Worm (Caenorhabditis elegans) whole organism, L4 larva: ENCODE measurements around the gene sra-9.
A peak's percentile ranks its signal among the peaks of the same experiment; 100 is the strongest.

Source experiments
- F26F4.8 ChIP-seq: fragments of 200-800 bp; sonication (Bioruptor generic); conservative IDR thresholded peaks from 2 replicates; pipeline ENCODE4 v1.3.6; 2022; ENCODE audit warnings: missing genetic modification characterization, missing compliant biosample characterization
- F44E2.7 ChIP-seq: fragments of 200-800 bp; sonication (Bioruptor generic); IDR thresholded peaks from 2 replicates; pipeline ENCODE4 v2.1.2; 2022; ENCODE audit warnings: missing genetic modification characterization, missing compliant biosample characterization
- R02D3.7 ChIP-seq: fragments of 150-350 bp; sonication (generic microtip); optimal IDR thresholded peaks from 3 replicates; lab custom pipeline; 2014; ENCODE audit warnings: missing biosample characterization, missing genetic modification characterization
- T20F7.1 ChIP-seq: fragments of 200-800 bp; sonication (Bioruptor generic); optimal IDR thresholded peaks from 2 replicates; lab custom pipeline; 2018; ENCODE audit warnings: mild to moderate bottlenecking, missing genetic modification characterization, missing compliant biosample characterization
- Y75B8A.6 ChIP-seq: fragments of 200-800 bp; sonication (Bioruptor generic); IDR thresholded peaks from 2 replicates; pipeline ENCODE4 v1.3.6; 2022; ENCODE audit warnings: missing genetic modification reagents, missing genetic modification characterization, missing compliant biosample characterization
- ZK546.5 ChIP-seq, 2 experiments: sonication (generic microtip); optimal IDR thresholded peaks; 2 replicates each; lab custom pipeline; 2017; ENCODE audit warnings: missing biosample characterization in 2 of 2, missing genetic modification characterization in 2 of 2
- aha-1 ChIP-seq: fragments of 150-350 bp; peaks from one replicate; lab custom pipeline; 2014; ENCODE audit warnings: missing biosample characterization, missing genetic modification characterization
- aly-2 ChIP-seq: sonication (generic microtip); optimal IDR thresholded peaks from 2 replicates; lab custom pipeline; 2018; ENCODE audit warnings: missing biosample characterization, missing genetic modification characterization
- arid-1 ChIP-seq: fragments of 200-800 bp; sonication (Bioruptor generic); conservative IDR thresholded peaks from 2 replicates; pipeline ENCODE4 v1.3.6; 2022; ENCODE audit warnings: missing genetic modification reagents, missing genetic modification characterization, missing compliant biosample characterization
- ceh-20 ChIP-seq: fragments of 200-800 bp; sonication (Bioruptor generic); IDR thresholded peaks from 2 replicates; pipeline ENCODE4 v1.3.6; 2022; ENCODE audit warnings: missing genetic modification reagents, missing genetic modification characterization, missing compliant biosample characterization
- ceh-32 ChIP-seq: sonication (generic microtip); optimal IDR thresholded peaks from 2 replicates; lab custom pipeline; 2016; ENCODE audit warnings: mild to moderate bottlenecking, missing genetic modification characterization, missing compliant biosample characterization; ENCODE audit not compliant: poor library complexity
- ceh-44 ChIP-seq: fragments of 200-800 bp; sonication (Bioruptor generic); IDR thresholded peaks from 2 replicates; pipeline ENCODE4 v1.3.6; 2022; ENCODE audit warnings: missing genetic modification reagents, missing genetic modification characterization, missing compliant biosample characterization
- ceh-62 ChIP-seq: sonication (generic microtip); optimal IDR thresholded peaks from 2 replicates; lab custom pipeline; 2017; ENCODE audit warnings: missing biosample characterization, missing genetic modification characterization
- ceh-82 ChIP-seq: sonication (generic microtip); optimal IDR thresholded peaks from 2 replicates; lab custom pipeline; 2017; ENCODE audit warnings: missing biosample characterization, missing genetic modification characterization
- cey-2 ChIP-seq: sonication (generic microtip); optimal IDR thresholded peaks from 3 replicates; lab custom pipeline; 2017; ENCODE audit warnings: missing genetic modification characterization, mild to moderate bottlenecking, missing compliant biosample characterization, antibody characterized with exemption, borderline replicate concordance; ENCODE audit not compliant: insufficient read depth
- dpl-1 ChIP-seq: fragments of 150-350 bp; optimal IDR thresholded peaks from 2 replicates; lab custom pipeline; 2014; ENCODE audit warnings: missing biosample characterization, missing genetic modification reagents, missing genetic modification characterization
- duxl-1 ChIP-seq: sonication (generic microtip); optimal IDR thresholded peaks from 2 replicates; lab custom pipeline; 2016; ENCODE audit warnings: mild to moderate bottlenecking, missing genetic modification characterization, moderate library complexity, missing compliant biosample characterization; ENCODE audit not compliant: poor library complexity
- egl-27 ChIP-seq: sonication (generic microtip); optimal IDR thresholded peaks from 3 replicates; lab custom pipeline; 2017; ENCODE audit warnings: missing biosample characterization, missing genetic modification reagents, missing genetic modification characterization
- egl-43 ChIP-seq: fragments of 200-800 bp; sonication (Bioruptor generic); IDR thresholded peaks from 2 replicates; pipeline ENCODE4 v1.3.6; 2022; ENCODE audit warnings: missing genetic modification reagents, missing genetic modification characterization, missing compliant biosample characterization
- fkh-10 ChIP-seq: fragments of 150-350 bp; optimal IDR thresholded peaks from 2 replicates; lab custom pipeline; 2014; ENCODE audit warnings: missing biosample characterization, missing genetic modification reagents, missing genetic modification characterization
- hlh-30 ChIP-seq: sonication (generic microtip); optimal IDR thresholded peaks from 2 replicates; lab custom pipeline; 2017; ENCODE audit warnings: antibody characterized with exemption, mild to moderate bottlenecking, missing genetic modification characterization, missing compliant biosample characterization; ENCODE audit not compliant: insufficient read depth
- lim-7 ChIP-seq: fragments of 200-800 bp; sonication (Bioruptor generic); IDR thresholded peaks from 2 replicates; pipeline ENCODE4 v1.3.6; 2022; ENCODE audit warnings: missing genetic modification characterization, missing compliant biosample characterization
- lin-29 ChIP-seq: fragments of 200-800 bp; sonication (Bioruptor generic); IDR thresholded peaks from 2 replicates; pipeline ENCODE4 v1.3.6; 2022; ENCODE audit warnings: missing genetic modification reagents, missing genetic modification characterization, missing compliant biosample characterization
- lin-39 ChIP-seq: fragments of 150-350 bp; optimal IDR thresholded peaks from 2 replicates; lab custom pipeline; 2014; ENCODE audit warnings: missing biosample characterization, missing genetic modification reagents, missing genetic modification characterization
- lir-3 ChIP-seq: sonication (generic microtip); optimal IDR thresholded peaks from 2 replicates; lab custom pipeline; 2016; ENCODE audit warnings: mild to moderate bottlenecking, missing genetic modification characterization, missing compliant biosample characterization
- lsy-2 ChIP-seq, 2 experiments: fragments of 150-350 bp in 1 of 2; sonication (generic microtip) in 1 of 2; optimal IDR thresholded peaks; 2 replicates each; lab custom pipeline; 2014 to 2017; ENCODE audit warnings: missing biosample characterization in 2 of 2, missing genetic modification characterization in 2 of 2
- madf-5 ChIP-seq, 2 experiments: fragments of 200-800 bp; sonication (Bioruptor generic); IDR thresholded peaks; 2 replicates each; pipeline ENCODE4 v1.3.6; 2022; ENCODE audit warnings: missing compliant biosample characterization in 2 of 2, missing genetic modification characterization in 2 of 2
- mdl-1 ChIP-seq, 2 experiments: fragments of 150-350 bp in 1 of 2; sonication (generic microtip) in 1 of 2; optimal IDR thresholded peaks; 2 replicates each; lab custom pipeline; 2014 to 2017; ENCODE audit warnings: missing biosample characterization in 2 of 2, missing genetic modification characterization in 2 of 2
- mep-1 ChIP-seq: fragments of 150-350 bp; sonication (generic microtip); optimal IDR thresholded peaks from 3 replicates; lab custom pipeline; 2014; ENCODE audit warnings: missing biosample characterization, missing genetic modification characterization
- mes-2 ChIP-seq: sonication (generic microtip); optimal IDR thresholded peaks from 2 replicates; lab custom pipeline; 2016; ENCODE audit warnings: missing genotype, mild to moderate bottlenecking, missing genetic modification characterization, missing compliant biosample characterization; ENCODE audit not compliant: poor library complexity, severe bottlenecking
- mxl-2 ChIP-seq: fragments of 200-800 bp; sonication (Bioruptor generic); conservative IDR thresholded peaks from 2 replicates; pipeline ENCODE4 v1.3.6; 2022; ENCODE audit warnings: missing genetic modification reagents, missing genetic modification characterization, missing compliant biosample characterization
- mxl-3 ChIP-seq: fragments of 200-800 bp; sonication (Bioruptor generic); optimal IDR thresholded peaks from 2 replicates; lab custom pipeline; 2018; ENCODE audit warnings: mild to moderate bottlenecking, missing genetic modification characterization, missing compliant biosample characterization
- nhr-102 ChIP-seq: sonication (generic microtip); optimal IDR thresholded peaks from 2 replicates; lab custom pipeline; 2016; ENCODE audit warnings: mild to moderate bottlenecking, missing genetic modification characterization, moderate library complexity, missing compliant biosample characterization
- nhr-25 ChIP-seq: sonication (generic microtip); optimal IDR thresholded peaks from 2 replicates; lab custom pipeline; 2017; ENCODE audit warnings: missing genetic modification characterization, mild to moderate bottlenecking, missing compliant biosample characterization, antibody characterized with exemption, moderate library complexity, borderline replicate concordance; ENCODE audit not compliant: insufficient read depth
- nhr-77 ChIP-seq: fragments of 150-350 bp; optimal IDR thresholded peaks from 2 replicates; lab custom pipeline; 2014; ENCODE audit warnings: missing biosample characterization, missing genetic modification characterization
- sdz-12 ChIP-seq: fragments of 200-800 bp; sonication (Bioruptor generic); optimal IDR thresholded peaks from 2 replicates; lab custom pipeline; 2018; ENCODE audit warnings: mild to moderate bottlenecking, missing genetic modification characterization, missing compliant biosample characterization
- skn-1 ChIP-seq: fragments of 150-350 bp; optimal IDR thresholded peaks from 2 replicates; lab custom pipeline; 2014; ENCODE audit warnings: missing biosample characterization, missing genetic modification characterization
- tra-1 ChIP-seq: fragments of 200-800 bp; sonication (Bioruptor generic); IDR thresholded peaks from 2 replicates; pipeline ENCODE4 v1.3.6; 2022; ENCODE audit warnings: missing genetic modification reagents, missing genetic modification characterization, missing compliant biosample characterization
- unc-62 ChIP-seq, 3 experiments: fragments of 150-350 bp in 1 of 3; sonication (generic microtip); optimal IDR thresholded peaks in 2 of 3; peaks in 1 of 3; 1 replicate in 1 of 3; 2 replicates in 2 of 3; lab custom pipeline; 2014 to 2017; ENCODE audit warnings: missing biosample characterization in 3 of 3, missing genetic modification characterization in 3 of 3, missing genetic modification reagents in 3 of 3, missing genotype in 1 of 3
- zip-11 ChIP-seq: fragments of 200-800 bp; sonication (Bioruptor generic); IDR thresholded peaks from 2 replicates; pipeline ENCODE4 v1.3.6; 2022; ENCODE audit warnings: missing genetic modification characterization, missing compliant biosample characterization
- zip-2 ChIP-seq: fragments of 150-350 bp; optimal IDR thresholded peaks from 2 replicates; lab custom pipeline; 2014; ENCODE audit warnings: missing biosample characterization, missing genetic modification characterization

Gene sra-9

ce11 chrII:9544386-9544785, 12.3 kb downstream of the sra-9 start, which contains the start of gene sra-7:
Gene sra-7, plus strand, starts transcription at chrII:9544686.
- TF ChIP-seq lim-7 (GFP tag; lab: Robert Waterston, UW), result no peak
- no peak for TF ChIP-seq ceh-32 (tag; lab: Kevin White, UChicago)
- TF ChIP-seq aha-1 (tag; lab: Kevin White, UChicago), result peak; percentile 8

- TF ChIP-seq duxl-1 (tag; lab: Kevin White, UChicago) (no peak), ceh-82 (tag; lab: Kevin White, UChicago) (no peak), lir-3 (tag; lab: Kevin White, UChicago) (no peak), ceh-44 (GFP tag; lab: Robert Waterston, UW) (no peak), lsy-2 (tag; optimal IDR thresholded peaks at IDR 0.05; lab: Kevin White, UChicago) (no peak), mxl-3 (no peak), mep-1 (tag; lab: Kevin White, UChicago) (no peak), skn-1 (tag; lab: Kevin White, UChicago) (no peak), fkh-10 (no peak), dpl-1 (GFP tag; lab: Kevin White, UChicago) (no peak), lin-29 (no peak), ZK546.5 (tag; optimal IDR thresholded peaks at IDR 0.05; lab: Kevin White, UChicago) (no peak), zip-2 (tag; lab: Kevin White, UChicago) (no peak), Y75B8A.6 (GFP tag; lab: Robert Waterston, UW) (no peak), arid-1 (GFP tag; lab: Robert Waterston, UW) (no peak)
These were observed 18.6 kb downstream of the sra-9 start, which contains the start of gene sra-6 for ce11 chrII:9550718-9551117. Gene sra-6, minus strand, starts transcription at chrII:9550818.

- TF ChIP-seq F26F4.8 (GFP tag; lab: Robert Waterston, UW) (no peak), lin-39 (tag; lab: Kevin White, UChicago) (no peak), aly-2 (tag; lab: Kevin White, UChicago) (no peak)
These were observed 19.4 kb downstream of the sra-9 start, which contains the start of gene F35H8.12 for ce11 chrII:9551536-9551935. Gene F35H8.12, plus strand, starts transcription at chrII:9551836.

ce11 chrII:9553179-9553578, 21.1 kb downstream of the sra-9 start, which contains the start of gene F35H8.1:
Gene F35H8.1, minus strand, starts transcription at chrII:9553279.
- peak in 1 of 2 experiments; percentile 12 for TF ChIP-seq unc-62 (GFP tag; optimal IDR thresholded peaks at IDR 0.05 in 1 of 2; lab: Kevin White, UChicago)
- TF ChIP-seq unc-62 (tag; optimal IDR thresholded peaks at IDR 0.05; lab: Kevin White, UChicago), result no peak
- TF ChIP-seq ceh-82 (tag; lab: Kevin White, UChicago), result no peak
- no peak for TF ChIP-seq aly-2 (tag; lab: Kevin White, UChicago)
- no peak for TF ChIP-seq zip-11 (GFP tag; lab: Robert Waterston, UW)
- no peak for TF ChIP-seq madf-5 (GFP tag; IDR thresholded peaks at IDR 0.05; lab: Robert Waterston, UW)
- TF ChIP-seq nhr-77 (tag; lab: Kevin White, UChicago), result no peak
- TF ChIP-seq, all 104 proteins: peak for 1

- TF ChIP-seq mxl-3 (no peak), mdl-1 (tag; optimal IDR thresholded peaks at IDR 0.05; lab: Kevin White, UChicago) (peak in 1 of 2 experiments; percentile 40), tra-1 (GFP tag; lab: Robert Waterston, UW) (no peak), egl-27 (no peak), mes-2 (no peak), ceh-62 (tag; lab: Kevin White, UChicago) (no peak), nhr-25 (tag; lab: Kevin White, UChicago) (no peak), duxl-1 (tag; lab: Kevin White, UChicago) (no peak), ceh-20 (GFP tag; lab: Robert Waterston, UW) (no peak), hlh-30 (tag; lab: Kevin White, UChicago) (peak; percentile 67), sdz-12 (GFP tag; lab: Kevin White, UChicago) (no peak), mxl-2 (GFP tag; lab: Robert Waterston, UW) (no peak), aly-2 (tag; lab: Kevin White, UChicago) (no peak), nhr-102 (tag; lab: Kevin White, UChicago) (no peak), T20F7.1 (GFP tag; lab: Kevin White, UChicago) (no peak), R02D3.7 (no peak), egl-43 (no peak), F44E2.7 (GFP tag; lab: Robert Waterston, UW) (no peak), cey-2 (tag; lab: Kevin White, UChicago) (no peak), aha-1 (tag; lab: Kevin White, UChicago) (peak; percentile 35), lsy-2 (tag; optimal IDR thresholded peaks at IDR 0.05; lab: Kevin White, UChicago) (no peak)
These were observed 22.9 kb downstream of the sra-9 start, which contains the start of gene F35H8.2 for ce11 chrII:9554925-9555553. Gene F35H8.2, plus strand, starts transcription at chrII:9555503.
